Fruit fly (Drosophila melanogaster): ENCODE results near the gene CG2225.

CG2225 gene

dm6 chr2L:21623685-21624471 lies 53.5 kb downstream of the CG2225 start, which contains the start of gene CG2201 (continued):
- TF ChIP-seq slbo (GFP tag; IDR thresholded peaks at IDR 0.05) (peak; percentile 75), vvl (GFP tag; IDR thresholded peaks at IDR 0.05) (peak; percentile 69), CG8478 (optimal IDR thresholded peaks at IDR 0.05) (no peak), CG11560 (tag; IDR thresholded peaks at IDR 0.05) (no peak), CG6791 (GFP tag; IDR thresholded peaks at IDR 0.05; ENCODE audit: partially characterized antibody) (no peak), Myb (GFP tag; optimal IDR thresholded peaks at IDR 0.05) (no peak), E2f2 (GFP tag; IDR thresholded peaks at IDR 0.05) (no peak; the same call in none of the 2 replicates), hkb (optimal IDR thresholded peaks at IDR 0.05) (no peak), hkb (GFP tag; IDR thresholded peaks at IDR 0.05) (peak; percentile 37; the same call in 1 of the 2 replicates), CG14441 (GFP tag; IDR thresholded peaks at IDR 0.05) (peak; percentile 68), CG8089 (GFP tag; optimal IDR thresholded peaks at IDR 0.05) (peak; percentile 99), CG13624 (GFP tag; optimal IDR thresholded peaks at IDR 0.05) (no peak), gro (GFP tag; optimal IDR thresholded peaks at IDR 0.05) (no peak), CG11398 (GFP tag; optimal IDR thresholded peaks at IDR 0.05) (no peak), ase (GFP tag; IDR thresholded peaks at IDR 0.05) (no peak; the same call in 2 of the 3 replicates), CG11085 (GFP tag; IDR thresholded peaks at IDR 0.05) (no peak), ssp (GFP tag; IDR thresholded peaks at IDR 0.05) (no peak), CG3163 (GFP tag; optimal IDR thresholded peaks at IDR 0.05) (no peak), crp (GFP tag; optimal IDR thresholded peaks at IDR 0.05) (peak in 1 of 2 experiments; percentile 5), CG43689 (GFP tag; IDR thresholded peaks at IDR 0.05) (no peak), insv (GFP tag; optimal IDR thresholded peaks at IDR 0.05) (no peak), en (GFP tag; optimal IDR thresholded peaks at IDR 0.05) (no peak), run (tag; optimal IDR thresholded peaks at IDR 0.05) (peak; percentile 42), CG6854 (GFP tag; optimal IDR thresholded peaks at IDR 0.05) (no peak), CG7271 (tag; optimal IDR thresholded peaks at IDR 0.05) (no peak), CG2129 (GFP tag; IDR thresholded peaks at IDR 0.05; ENCODE audit: partially characterized antibody) (no peak), CG10654 (GFP tag; optimal IDR thresholded peaks at IDR 0.05) (peak; percentile 26), ci (GFP tag; IDR thresholded peaks at IDR 0.05) (peak; percentile 81; the same call in 2 of the 3 replicates), CG14050 (GFP tag; IDR thresholded peaks at IDR 0.05) (no peak), tna (GFP tag; IDR thresholded peaks at IDR 0.05; ENCODE audit: partially characterized antibody) (no peak), CG17829 (tag; optimal IDR thresholded peaks at IDR 0.05) (peak; percentile 32), Oli (tag; optimal IDR thresholded peaks at IDR 0.05) (peak; percentile 59), B-H2 (GFP tag; optimal IDR thresholded peaks at IDR 0.05) (peak; percentile 10), trh (GFP tag; optimal IDR thresholded peaks at IDR 0.05) (peak; percentile 56), pum (GFP tag; optimal IDR thresholded peaks at IDR 0.05) (no peak), hbn (GFP tag; IDR thresholded peaks at IDR 0.05; ENCODE audit: partially characterized antibody) (no peak), chm (GFP tag; IDR thresholded peaks at IDR 0.05) (peak; percentile 47; the same call in 1 of the 2 replicates), Elba2 (GFP tag; optimal IDR thresholded peaks at IDR 0.05) (no peak), vnd (GFP tag; IDR thresholded peaks at IDR 0.05; ENCODE audit: partially characterized antibody) (no peak), C15 (GFP tag; IDR thresholded peaks at IDR 0.05) (no peak), CG3281 (GFP tag; optimal IDR thresholded peaks at IDR 0.05) (peak; percentile 55), CG13287 (GFP tag; IDR thresholded peaks at IDR 0.05; ENCODE audit: partially characterized antibody) (no peak), gem (tag; optimal IDR thresholded peaks at IDR 0.05) (peak; percentile 69), Gsc (GFP tag; IDR thresholded peaks at IDR 0.05) (no peak), CG16813 (GFP tag; IDR thresholded peaks at IDR 0.05; ENCODE audit: partially characterized antibody) (no peak), fd102C (GFP tag; optimal IDR thresholded peaks at IDR 0.05) (no peak), chinmo (GFP tag; IDR thresholded peaks at IDR 0.05; ENCODE audit: partially characterized antibody) (no peak), inv (GFP tag; IDR thresholded peaks at IDR 0.05; ENCODE audit: partially characterized antibody) (no peak), CG8924 (tag; optimal IDR thresholded peaks at IDR 0.05) (peak; percentile 61), CG14014 (GFP tag; IDR thresholded peaks at IDR 0.05) (0 out of 2 replicates have a peak, but pooled peaks have one; percentile 20)

Measured in whole organism, embryonic.